Fruit fly (Drosophila melanogaster): ENCODE results near the gene Nagk.
A peak's percentile ranks its signal among the peaks of the same experiment; 100 is the strongest.

The Nagk gene

DNA sequence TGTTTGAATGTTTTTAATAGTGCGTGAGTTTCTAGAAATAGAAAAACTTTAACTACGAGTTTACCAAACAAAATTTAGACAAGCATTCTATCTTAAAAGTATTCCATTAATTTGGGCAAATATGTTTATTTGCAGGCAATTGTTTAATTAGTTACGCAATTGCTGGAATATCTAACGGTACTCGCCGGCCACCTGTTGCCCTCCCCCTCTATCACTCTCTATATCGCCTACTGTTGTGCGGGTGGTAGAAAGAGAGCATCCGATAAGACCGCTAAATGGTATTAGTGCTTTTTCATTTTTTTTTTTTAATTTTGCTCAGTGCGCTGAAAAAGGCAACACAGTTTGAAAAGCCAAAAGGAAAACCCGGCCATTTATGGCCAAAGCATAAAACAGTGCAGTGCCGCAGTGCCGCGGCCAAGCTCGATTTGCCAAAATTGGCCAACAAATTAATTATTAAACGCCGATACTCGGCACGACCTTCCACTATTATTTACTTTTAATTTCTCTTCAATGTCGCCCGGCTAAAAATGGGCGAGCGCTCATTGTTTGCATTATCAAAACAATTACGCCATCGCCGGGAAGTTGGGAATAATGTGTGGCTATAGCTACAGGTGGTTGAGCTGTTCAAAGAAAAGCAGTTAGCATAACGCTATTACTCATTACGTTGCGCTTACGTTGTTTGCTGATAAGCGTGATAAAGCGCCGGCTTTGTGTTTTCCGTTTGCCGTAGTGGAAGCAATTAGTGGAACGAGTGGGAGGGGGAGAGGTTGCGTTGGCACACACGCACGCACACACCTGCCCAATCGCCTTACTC is 53.0 kb downstream of the Nagk start:
- no peak for TF ChIP-seq Eip75B (GFP tag; optimal IDR thresholded peaks at IDR 0.05)
- TF ChIP-seq CG6276 (GFP tag; optimal IDR thresholded peaks at IDR 0.05) = no peak
- peak; percentile 47 for TF ChIP-seq vri (GFP tag; optimal IDR thresholded peaks at IDR 0.05)
- TF ChIP-seq fkh (GFP tag; optimal IDR thresholded peaks at IDR 0.05) = peak; percentile 70
- no peak for TF ChIP-seq Smox (GFP tag; optimal IDR thresholded peaks at IDR 0.05)
- no peak for TF ChIP-seq Sox15 (GFP tag; optimal IDR thresholded peaks at IDR 0.05)
- TF ChIP-seq CG1621 (tag; optimal IDR thresholded peaks at IDR 0.05) = peak; percentile 15
- TF ChIP-seq svp (GFP tag) = peak; percentile 34

DNA sequence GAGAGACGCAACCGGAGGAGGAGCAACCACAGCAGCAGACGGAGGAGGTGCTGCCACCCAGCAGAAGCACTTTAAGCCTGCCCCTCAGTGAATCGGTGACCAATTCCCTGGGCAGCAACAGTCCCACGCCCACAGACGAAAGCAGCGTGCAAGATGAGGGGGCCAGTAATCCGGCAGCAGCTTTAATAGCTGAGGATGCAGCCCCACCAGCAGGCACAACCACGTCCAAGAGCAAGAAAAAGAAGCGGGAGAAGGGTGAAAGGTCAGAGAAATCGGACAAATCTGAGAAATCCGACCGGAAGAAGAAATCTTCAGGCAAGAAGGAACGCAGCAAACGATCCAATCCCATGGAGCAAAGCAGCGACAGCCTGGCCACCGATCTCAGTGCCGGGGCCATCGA is 54.3 kb downstream of the Nagk start:
- TF ChIP-seq CG6808 (GFP tag; optimal IDR thresholded peaks at IDR 0.05) (no peak), esn (GFP tag; optimal IDR thresholded peaks at IDR 0.05) (no peak), CG15336 (GFP tag; IDR thresholded peaks at IDR 0.05) (no peak), ss (GFP tag; optimal IDR thresholded peaks at IDR 0.05) (no peak), Gug (GFP tag; IDR thresholded peaks at IDR 0.05) (no peak), CG10669 (GFP tag; optimal IDR thresholded peaks at IDR 0.05) (no peak), fd59A (GFP tag; optimal IDR thresholded peaks at IDR 0.05) (no peak), salr (GFP tag; optimal IDR thresholded peaks at IDR 0.05) (no peak), spab (GFP tag; optimal IDR thresholded peaks at IDR 0.05) (no peak), CG6276 (GFP tag; optimal IDR thresholded peaks at IDR 0.05) (no peak), CG32006 (GFP tag; optimal IDR thresholded peaks at IDR 0.05) (no peak), CG16779 (tag; optimal IDR thresholded peaks at IDR 0.05) (no peak), CG3919 (GFP tag; optimal IDR thresholded peaks at IDR 0.05) (no peak), Hr39 (GFP tag; optimal IDR thresholded peaks at IDR 0.05) (no peak), CG31627 (GFP tag; optimal IDR thresholded peaks at IDR 0.05) (no peak), dac (GFP tag; optimal IDR thresholded peaks at IDR 0.05) (no peak), CG4318 (GFP tag; optimal IDR thresholded peaks at IDR 0.05) (no peak)
